Worm (Caenorhabditis elegans) whole organism, L4 larva: ENCODE measurements around the gene klf-3.
A peak's percentile ranks its signal among the peaks of the same experiment; 100 is the strongest.

ENCODE experiments used
- D1046.2 ChIP-seq: fragments of 200-800 bp; sonication (Bioruptor generic); IDR thresholded peaks from 2 replicates; pipeline ENCODE4 v1.3.6; 2022; ENCODE audit warnings: missing genetic modification characterization, missing compliant biosample characterization
- F44E2.7 ChIP-seq: fragments of 200-800 bp; sonication (Bioruptor generic); IDR thresholded peaks from 2 replicates; pipeline ENCODE4 v2.1.2; 2022; ENCODE audit warnings: missing genetic modification characterization, missing compliant biosample characterization
- F49E8.2 ChIP-seq: sonication (generic microtip); optimal IDR thresholded peaks from 2 replicates; lab custom pipeline; 2016; ENCODE audit warnings: missing compliant biosample characterization, mild to moderate bottlenecking, missing genetic modification characterization, borderline replicate concordance
- T26A8.4 ChIP-seq: fragments of 200-800 bp; sonication (Bioruptor generic); IDR thresholded peaks from 2 replicates; pipeline ENCODE4 v1.3.6; 2022; ENCODE audit warnings: missing genetic modification characterization, missing compliant biosample characterization
- aha-1 ChIP-seq: fragments of 150-350 bp; peaks from one replicate; lab custom pipeline; 2014; ENCODE audit warnings: missing biosample characterization, missing genetic modification characterization
- ceh-32 ChIP-seq: sonication (generic microtip); optimal IDR thresholded peaks from 2 replicates; lab custom pipeline; 2016; ENCODE audit warnings: mild to moderate bottlenecking, missing genetic modification characterization, missing compliant biosample characterization; ENCODE audit not compliant: poor library complexity
- ceh-62 ChIP-seq: sonication (generic microtip); optimal IDR thresholded peaks from 2 replicates; lab custom pipeline; 2017; ENCODE audit warnings: missing biosample characterization, missing genetic modification characterization
- ceh-82 ChIP-seq: sonication (generic microtip); optimal IDR thresholded peaks from 2 replicates; lab custom pipeline; 2017; ENCODE audit warnings: missing biosample characterization, missing genetic modification characterization
- cey-2 ChIP-seq: sonication (generic microtip); optimal IDR thresholded peaks from 3 replicates; lab custom pipeline; 2017; ENCODE audit warnings: missing genetic modification characterization, mild to moderate bottlenecking, missing compliant biosample characterization, antibody characterized with exemption, borderline replicate concordance; ENCODE audit not compliant: insufficient read depth
- daf-12 ChIP-seq: fragments of 150-350 bp; optimal IDR thresholded peaks from 2 replicates; lab custom pipeline; 2014; ENCODE audit warnings: missing biosample characterization, missing genetic modification reagents, missing genetic modification characterization
- duxl-1 ChIP-seq: sonication (generic microtip); optimal IDR thresholded peaks from 2 replicates; lab custom pipeline; 2016; ENCODE audit warnings: mild to moderate bottlenecking, missing genetic modification characterization, moderate library complexity, missing compliant biosample characterization; ENCODE audit not compliant: poor library complexity
- egl-27 ChIP-seq: sonication (generic microtip); optimal IDR thresholded peaks from 3 replicates; lab custom pipeline; 2017; ENCODE audit warnings: missing biosample characterization, missing genetic modification reagents, missing genetic modification characterization
- lin-38 ChIP-seq: fragments of 200-800 bp; sonication (Bioruptor generic); IDR thresholded peaks from 2 replicates; pipeline ENCODE4 v1.3.6; 2022; ENCODE audit warnings: missing genetic modification reagents, missing genetic modification characterization, missing compliant biosample characterization
- lin-39 ChIP-seq: fragments of 150-350 bp; optimal IDR thresholded peaks from 2 replicates; lab custom pipeline; 2014; ENCODE audit warnings: missing biosample characterization, missing genetic modification reagents, missing genetic modification characterization
- madf-5 ChIP-seq, 2 experiments: fragments of 200-800 bp; sonication (Bioruptor generic); IDR thresholded peaks; 2 replicates each; pipeline ENCODE4 v1.3.6; 2022; ENCODE audit warnings: missing compliant biosample characterization in 2 of 2, missing genetic modification characterization in 2 of 2
- mdl-1 ChIP-seq, 2 experiments: fragments of 150-350 bp in 1 of 2; sonication (generic microtip) in 1 of 2; optimal IDR thresholded peaks; 2 replicates each; lab custom pipeline; 2014 to 2017; ENCODE audit warnings: missing biosample characterization in 2 of 2, missing genetic modification characterization in 2 of 2
- mep-1 ChIP-seq: fragments of 150-350 bp; sonication (generic microtip); optimal IDR thresholded peaks from 3 replicates; lab custom pipeline; 2014; ENCODE audit warnings: missing biosample characterization, missing genetic modification characterization
- mes-2 ChIP-seq: sonication (generic microtip); optimal IDR thresholded peaks from 2 replicates; lab custom pipeline; 2016; ENCODE audit warnings: missing genotype, mild to moderate bottlenecking, missing genetic modification characterization, missing compliant biosample characterization; ENCODE audit not compliant: poor library complexity, severe bottlenecking
- mxl-3 ChIP-seq: fragments of 200-800 bp; sonication (Bioruptor generic); optimal IDR thresholded peaks from 2 replicates; lab custom pipeline; 2018; ENCODE audit warnings: mild to moderate bottlenecking, missing genetic modification characterization, missing compliant biosample characterization
- nhr-11 ChIP-seq: fragments of 150-350 bp; optimal IDR thresholded peaks from 2 replicates; lab custom pipeline; 2014; ENCODE audit warnings: missing biosample characterization, missing genetic modification characterization
- nhr-25 ChIP-seq: sonication (generic microtip); optimal IDR thresholded peaks from 2 replicates; lab custom pipeline; 2017; ENCODE audit warnings: missing genetic modification characterization, mild to moderate bottlenecking, missing compliant biosample characterization, antibody characterized with exemption, moderate library complexity, borderline replicate concordance; ENCODE audit not compliant: insufficient read depth
- nhr-42 ChIP-seq: fragments of 200-800 bp; sonication (Bioruptor generic); IDR thresholded peaks from 2 replicates; pipeline ENCODE4 v1.3.6; 2022; ENCODE audit warnings: missing genetic modification characterization, missing compliant biosample characterization
- nhr-77 ChIP-seq: fragments of 150-350 bp; optimal IDR thresholded peaks from 2 replicates; lab custom pipeline; 2014; ENCODE audit warnings: missing biosample characterization, missing genetic modification characterization
- pha-4 ChIP-seq, 2 experiments: fragments of 150-350 bp in 1 of 2; fragments of 200-800 bp in 1 of 2; sonication (Bioruptor generic) in 1 of 2; IDR thresholded peaks in 1 of 2; optimal IDR thresholded peaks in 1 of 2; 2 replicates each; pipeline versions ENCODE4 v1.3.6 to Lab custom; 2014 to 2022; ENCODE audit warnings: missing genetic modification characterization in 2 of 2, missing genetic modification reagents in 2 of 2, missing biosample characterization in 1 of 2, missing compliant biosample characterization in 1 of 2
- pqm-1 ChIP-seq: sonication (generic microtip); optimal IDR thresholded peaks from 2 replicates; lab custom pipeline; 2017; ENCODE audit warnings: missing biosample characterization, missing genetic modification characterization
- rbr-2 ChIP-seq: sonication (generic microtip); optimal IDR thresholded peaks from 2 replicates; lab custom pipeline; 2016; ENCODE audit warnings: missing genotype, missing genetic modification characterization, missing compliant biosample characterization
- saeg-2 ChIP-seq: fragments of 200-800 bp; sonication (Bioruptor generic); IDR thresholded peaks from 2 replicates; pipeline ENCODE4 v1.3.6; 2022; ENCODE audit warnings: missing genetic modification reagents, missing genetic modification characterization, missing compliant biosample characterization
- sdz-12 ChIP-seq: fragments of 200-800 bp; sonication (Bioruptor generic); optimal IDR thresholded peaks from 2 replicates; lab custom pipeline; 2018; ENCODE audit warnings: mild to moderate bottlenecking, missing genetic modification characterization, missing compliant biosample characterization
- skn-1 ChIP-seq: fragments of 150-350 bp; optimal IDR thresholded peaks from 2 replicates; lab custom pipeline; 2014; ENCODE audit warnings: missing biosample characterization, missing genetic modification characterization
- spr-3 ChIP-seq: fragments of 200-800 bp; sonication (Bioruptor generic); optimal IDR thresholded peaks from 2 replicates; lab custom pipeline; 2018; ENCODE audit warnings: mild to moderate bottlenecking, missing genetic modification characterization, missing compliant biosample characterization
- tag-97 ChIP-seq: fragments of 200-800 bp; sonication (Bioruptor generic); IDR thresholded peaks from 2 replicates; pipeline ENCODE4 v1.3.6; 2022; ENCODE audit warnings: missing genetic modification characterization, missing compliant biosample characterization
- unc-62 ChIP-seq, 3 experiments: fragments of 150-350 bp in 1 of 3; sonication (generic microtip); optimal IDR thresholded peaks in 2 of 3; peaks in 1 of 3; 1 replicate in 1 of 3; 2 replicates in 2 of 3; lab custom pipeline; 2014 to 2017; ENCODE audit warnings: missing biosample characterization in 3 of 3, missing genetic modification characterization in 3 of 3, missing genetic modification reagents in 3 of 3, missing genotype in 1 of 3

Gene klf-3

ce11 chrII:6631995-6632394 lies 15.3 kb downstream of the klf-3 start:
- peak; percentile 32 for TF ChIP-seq pqm-1 (tag; lab: Kevin White, UChicago)
- TF ChIP-seq lin-39, result no peak
- TF ChIP-seq F44E2.7 (GFP tag; lab: Robert Waterston, UW), result no peak

DNA sequence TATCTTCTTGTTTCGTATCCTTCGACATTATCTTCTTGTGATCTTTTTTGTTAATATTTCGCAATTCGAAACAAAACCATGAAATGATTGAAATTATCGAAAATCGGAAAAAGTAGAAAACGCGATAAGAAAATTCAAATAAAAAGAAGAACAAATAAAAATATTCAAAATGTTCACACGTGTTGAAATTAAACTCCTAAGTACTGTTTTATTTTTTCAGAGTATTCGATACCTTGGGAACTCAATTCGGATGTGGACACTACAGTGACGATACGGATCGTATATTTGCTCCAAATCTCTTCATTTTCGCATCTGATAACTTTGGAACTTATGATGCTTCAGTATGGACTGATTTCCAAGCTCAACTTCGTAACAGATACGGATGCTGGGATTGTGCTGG lies 19.5 kb downstream of the klf-3 start, which contains the start of gene T19D12.5:
T19D12.5 (minus strand) TSS at position 101 of the 400 bp plus-strand sequence.
- TF ChIP-seq nhr-77 (tag; lab: Kevin White, UChicago) (no peak), nhr-25 (no peak), madf-5 (GFP tag; IDR thresholded peaks at IDR 0.05; lab: Robert Waterston, UW) (no peak), cey-2 (no peak), tag-97 (GFP tag; lab: Robert Waterston, UW) (no peak), lin-38 (no peak), pqm-1 (tag; lab: Kevin White, UChicago) (no peak), aha-1 (tag; lab: Kevin White, UChicago) (peak; percentile 78), saeg-2 (GFP tag; lab: Robert Waterston, UW) (no peak), T26A8.4 (GFP tag; lab: Robert Waterston, UW) (no peak), egl-27 (tag; lab: Kevin White, UChicago) (no peak), unc-62 (GFP tag; optimal IDR thresholded peaks at IDR 0.05 in 1 of 2; lab: Kevin White, UChicago) (peak in 1 of 2 experiments; percentile 25), unc-62 (tag; optimal IDR thresholded peaks at IDR 0.05; lab: Kevin White, UChicago) (no peak), D1046.2 (GFP tag; lab: Robert Waterston, UW) (no peak), ceh-82 (no peak), nhr-11 (tag; lab: Kevin White, UChicago) (no peak), nhr-42 (GFP tag; lab: Robert Waterston, UW) (no peak), mes-2 (tag; lab: Kevin White, UChicago) (no peak)
- TF ChIP-seq, all 104 proteins: peak for 2

- TF ChIP-seq unc-62 (GFP tag; optimal IDR thresholded peaks at IDR 0.05 in 1 of 2; lab: Kevin White, UChicago) (peak in 1 of 2 experiments; percentile 95), unc-62 (tag; optimal IDR thresholded peaks at IDR 0.05; lab: Kevin White, UChicago) (no peak), mxl-3 (no peak)
- TF ChIP-seq, all 104 proteins: peak for 1
Observed at ce11 chrII:6637854-6638253, 21.2 kb downstream of the klf-3 start.

DNA sequence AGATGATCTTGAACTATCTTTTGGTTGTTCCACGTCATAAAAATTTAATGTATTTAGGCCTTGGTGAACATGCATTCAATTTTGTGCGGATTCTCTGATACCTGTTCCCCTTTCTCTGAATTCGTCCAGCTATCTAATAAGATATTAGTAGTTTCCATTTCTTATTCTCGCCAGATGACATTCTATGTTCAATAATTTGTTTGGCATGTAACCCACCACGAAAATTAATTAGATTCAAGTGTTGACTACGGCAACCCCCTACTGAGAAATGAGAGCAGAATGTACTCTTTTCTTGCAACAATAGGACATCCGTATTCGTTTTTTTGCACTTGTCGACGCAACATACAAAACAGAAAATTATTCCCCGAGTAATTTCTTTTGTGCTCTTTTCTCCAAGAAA lies 25.5 kb downstream of the klf-3 start:
- no peak for TF ChIP-seq nhr-11 (tag; lab: Kevin White, UChicago)
- no peak for TF ChIP-seq rbr-2 (tag; lab: Kevin White, UChicago)
- no peak for TF ChIP-seq F49E8.2 (tag; lab: Kevin White, UChicago)
- no peak for TF ChIP-seq ceh-32
- no peak for TF ChIP-seq D1046.2 (GFP tag; lab: Robert Waterston, UW)
- TF ChIP-seq duxl-1 (tag; lab: Kevin White, UChicago), result no peak
- no peak for TF ChIP-seq sdz-12
- no peak for TF ChIP-seq pha-4 (GFP tag; IDR thresholded peaks at IDR 0.05; lab: Robert Waterston, UW)
- no peak for TF ChIP-seq pha-4 (tag; optimal IDR thresholded peaks at IDR 0.05; lab: Kevin White, UChicago)
- no peak for TF ChIP-seq spr-3 (GFP tag; lab: Kevin White, UChicago)
- no peak for TF ChIP-seq mdl-1 (tag; optimal IDR thresholded peaks at IDR 0.05; lab: Kevin White, UChicago)
- TF ChIP-seq, all 104 proteins: peak for 0

DNA sequence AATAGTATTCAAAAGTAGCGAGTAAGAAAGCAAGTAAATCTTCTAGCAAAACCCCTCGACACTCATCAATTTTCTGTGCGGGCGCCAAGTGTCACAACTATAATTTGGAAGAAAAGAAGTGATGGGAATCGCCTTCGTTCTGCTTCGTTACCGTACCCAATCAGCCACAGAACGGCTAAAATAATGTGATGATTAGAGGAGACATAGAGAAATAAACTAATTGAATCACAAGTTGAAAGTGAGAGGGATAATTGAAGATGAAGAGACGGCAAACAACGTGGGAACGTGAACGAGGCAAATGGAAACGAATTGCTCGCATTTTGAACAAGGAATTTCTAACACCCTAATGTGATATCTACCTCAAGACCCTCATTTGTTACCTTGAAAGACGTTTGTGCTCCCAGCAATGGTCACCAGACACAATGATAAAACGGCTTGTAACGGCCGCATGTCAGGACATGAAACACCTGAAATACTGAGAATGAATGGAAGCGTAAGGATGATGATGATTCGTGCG lies 26.0 kb downstream of the klf-3 start, which contains the start of gene T19D12.6:
T19D12.6 (minus strand) TSS at position 467 of the 517 bp plus-strand sequence.
- TF ChIP-seq ceh-62 (tag; lab: Kevin White, UChicago), result no peak
- no peak for TF ChIP-seq mep-1 (tag; lab: Kevin White, UChicago)
- no peak for TF ChIP-seq skn-1 (tag; lab: Kevin White, UChicago)
- TF ChIP-seq daf-12 (tag; lab: Kevin White, UChicago), result no peak
- TF ChIP-seq aha-1 (tag; lab: Kevin White, UChicago), result peak; percentile 29
- TF ChIP-seq unc-62 (GFP tag; optimal IDR thresholded peaks at IDR 0.05 in 1 of 2; lab: Kevin White, UChicago), result peak in 1 of 2 experiments; percentile 73
- TF ChIP-seq unc-62 (tag; optimal IDR thresholded peaks at IDR 0.05; lab: Kevin White, UChicago), result no peak
